Fruit fly (Drosophila melanogaster): ENCODE measurements around the gene Hrb87F.

Hrb87F gene

DNA sequence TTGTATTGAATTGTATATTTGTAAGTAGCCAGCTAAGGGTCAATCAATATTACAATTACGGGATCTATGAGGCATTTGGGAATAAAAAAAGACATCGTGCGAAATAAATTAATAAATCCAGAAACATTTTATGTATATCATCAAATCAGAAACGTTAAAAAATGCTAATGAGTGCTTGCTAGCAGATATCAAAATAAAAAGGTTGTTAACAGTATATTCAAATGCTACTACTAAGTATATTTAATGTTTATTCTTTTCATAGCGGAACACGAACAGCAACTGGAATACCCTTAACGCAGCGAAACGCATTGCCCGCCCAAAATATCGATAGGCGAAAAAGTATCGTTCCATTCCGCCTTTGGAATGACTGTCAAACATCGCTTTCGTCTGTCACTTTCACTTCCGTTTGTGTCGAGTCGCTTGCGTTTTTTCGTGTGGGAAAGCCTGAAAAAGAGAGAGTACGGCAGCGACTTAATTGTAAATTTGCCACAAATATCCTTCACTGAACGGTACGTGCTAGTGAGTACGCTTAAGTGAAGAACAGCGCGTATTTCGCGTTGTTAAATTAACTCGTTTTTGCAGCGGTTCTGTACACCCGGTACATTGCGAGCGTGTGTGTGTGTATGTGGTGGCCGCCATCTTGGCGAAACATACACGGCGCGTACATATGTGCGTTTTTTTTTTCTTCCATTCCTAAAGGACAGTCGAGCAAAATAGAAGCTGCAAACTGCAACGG is 761 bp upstream of the Hrb87F start, which contains the start of gene B52 (continued):
- no peak for TF ChIP-seq trh (GFP tag; optimal IDR thresholded peaks at IDR 0.05)
- peak; percentile 24 for TF ChIP-seq CG1792 (GFP tag; optimal IDR thresholded peaks at IDR 0.05)
- peak; percentile 93 for TF ChIP-seq CG7987 (GFP tag; optimal IDR thresholded peaks at IDR 0.05)
- TF ChIP-seq Opbp (GFP tag; IDR thresholded peaks at IDR 0.05; ENCODE audit: partially characterized antibody) = peak; percentile 54
- no peak for TF ChIP-seq sima (GFP tag; optimal IDR thresholded peaks at IDR 0.05)
- TF ChIP-seq CG7271 (tag; optimal IDR thresholded peaks at IDR 0.05) = peak; percentile 78
- no peak for TF ChIP-seq yki (optimal IDR thresholded peaks at IDR 0.05)
- peak in 1 of 2 experiments; percentile 20 for TF ChIP-seq crp (GFP tag; optimal IDR thresholded peaks at IDR 0.05)
- peak; percentile 98 for TF ChIP-seq CG10431 (GFP tag; optimal IDR thresholded peaks at IDR 0.05)
- TF ChIP-seq Sry-β (GFP tag; optimal IDR thresholded peaks at IDR 0.05) = no peak
- no peak for TF ChIP-seq CG14965 (GFP tag; optimal IDR thresholded peaks at IDR 0.05; ENCODE audit: borderline replicate concordance)
- TF ChIP-seq CG6765 (GFP tag; optimal IDR thresholded peaks at IDR 0.05) = peak; percentile 85
- TF ChIP-seq repo (GFP tag; optimal IDR thresholded peaks at IDR 0.05) = peak; percentile 1
- no peak for TF ChIP-seq sc (optimal IDR thresholded peaks at IDR 0.05)
- TF ChIP-seq sc (GFP tag; optimal IDR thresholded peaks at IDR 0.05) = peak; percentile 23
- peak; percentile 47 for TF ChIP-seq CG16863 (GFP tag; optimal IDR thresholded peaks at IDR 0.05)
- TF ChIP-seq aop (GFP tag; IDR thresholded peaks at IDR 0.05) = no peak
- peak; percentile 65 for TF ChIP-seq D19B (GFP tag; optimal IDR thresholded peaks at IDR 0.05)
- peak; percentile 47 for TF ChIP-seq lmd (GFP tag; IDR thresholded peaks at IDR 0.05)
- TF ChIP-seq fu2 (GFP tag; optimal IDR thresholded peaks at IDR 0.05) = peak; percentile 17
- TF ChIP-seq grau (tag; optimal IDR thresholded peaks at IDR 0.05) = peak; percentile 41
- TF ChIP-seq CG8478 (optimal IDR thresholded peaks at IDR 0.05) = no peak
- TF ChIP-seq slp2 (GFP tag; optimal IDR thresholded peaks at IDR 0.05) = peak; percentile 38
- TF ChIP-seq CG18599 (GFP tag; optimal IDR thresholded peaks at IDR 0.05) = peak; percentile 60
- TF ChIP-seq nom (GFP tag; optimal IDR thresholded peaks at IDR 0.05) = peak; percentile 86
- TF ChIP-seq dmrt99B (tag; optimal IDR thresholded peaks at IDR 0.05) = no peak
- TF ChIP-seq salm (tag; optimal IDR thresholded peaks at IDR 0.05) = peak; percentile 11
- TF ChIP-seq caup (GFP tag; optimal IDR thresholded peaks at IDR 0.05; ENCODE audit: severe bottlenecking) = peak; percentile 88
- TF ChIP-seq sna (GFP tag; IDR thresholded peaks at IDR 0.05; ENCODE audit: partially characterized antibody) = no peak
- peak; percentile 57; the same call in 1 of the 2 replicates for TF ChIP-seq sob (GFP tag; IDR thresholded peaks at IDR 0.05)
- peak; percentile 93 for TF ChIP-seq Blimp-1 (GFP tag; optimal IDR thresholded peaks at IDR 0.05)
- peak; percentile 52 for TF ChIP-seq CG2116 (GFP tag; optimal IDR thresholded peaks at IDR 0.05)
- TF ChIP-seq CG9817 (tag; optimal IDR thresholded peaks at IDR 0.05) = peak; percentile 35
- TF ChIP-seq crc (GFP tag; optimal IDR thresholded peaks at IDR 0.05) = peak; percentile 55
- peak; percentile 50 for TF ChIP-seq CG3407 (GFP tag; optimal IDR thresholded peaks at IDR 0.05)
- no peak for TF ChIP-seq GATAe (GFP tag; conservative IDR thresholded peaks at IDR 0.05)
- TF ChIP-seq Hand (GFP tag; optimal IDR thresholded peaks at IDR 0.05) = peak; percentile 61
- TF ChIP-seq CG14667 (GFP tag; IDR thresholded peaks at IDR 0.05) = peak; percentile 68; the same call in 1 of the 2 replicates
- TF ChIP-seq CG2678 (tag; optimal IDR thresholded peaks at IDR 0.05) = no peak
- TF ChIP-seq CG17359 (tag; optimal IDR thresholded peaks at IDR 0.05) = peak; percentile 53
- no peak for TF ChIP-seq Eip74EF (GFP tag; optimal IDR thresholded peaks at IDR 0.05)
- peak; percentile 42 for TF ChIP-seq CG1529 (GFP tag; optimal IDR thresholded peaks at IDR 0.05)
- no peak for TF ChIP-seq CG10462 (GFP tag; optimal IDR thresholded peaks at IDR 0.05)
- TF ChIP-seq D (optimal IDR thresholded peaks at IDR 0.05) = peak; percentile 8
- peak; percentile 41 for TF ChIP-seq D (GFP tag; optimal IDR thresholded peaks at IDR 0.05)
- TF ChIP-seq CG4707 (GFP tag; optimal IDR thresholded peaks at IDR 0.05) = peak; percentile 82
